Fruit fly (Drosophila melanogaster): ENCODE measurements around the gene PIG-U.

PIG-U gene

dm6 chr2L:8535394-8536176 lies 20.7 kb downstream of the PIG-U start (continued):
- TF ChIP-seq CG1621 (tag; optimal IDR thresholded peaks at IDR 0.05) (peak; percentile 36), Eip75B (GFP tag; optimal IDR thresholded peaks at IDR 0.05) (peak; percentile 83), Met (GFP tag; optimal IDR thresholded peaks at IDR 0.05) (peak; percentile 81), Hr38 (GFP tag; optimal IDR thresholded peaks at IDR 0.05) (no peak), CG7368 (GFP tag; optimal IDR thresholded peaks at IDR 0.05) (peak; percentile 59), Blimp-1 (GFP tag; optimal IDR thresholded peaks at IDR 0.05) (peak; percentile 89), CG6792 (GFP tag; optimal IDR thresholded peaks at IDR 0.05) (peak; percentile 90), Ets96B (tag; optimal IDR thresholded peaks at IDR 0.05) (peak; percentile 89), salr (GFP tag; optimal IDR thresholded peaks at IDR 0.05) (peak; percentile 53 to 95), CG31627 (GFP tag; optimal IDR thresholded peaks at IDR 0.05) (peak; percentile 74), esn (GFP tag; optimal IDR thresholded peaks at IDR 0.05) (peak; percentile 92), fkh (GFP tag; optimal IDR thresholded peaks at IDR 0.05) (peak; percentile 40), CG32006 (GFP tag; optimal IDR thresholded peaks at IDR 0.05) (peak; percentile 97), lz (GFP tag; optimal IDR thresholded peaks at IDR 0.05) (peak; percentile 84), CG6808 (GFP tag; optimal IDR thresholded peaks at IDR 0.05) (peak; percentile 87), Gug (GFP tag; IDR thresholded peaks at IDR 0.05) (peak; percentile 85; the same call in 1 of the 2 replicates), spab (GFP tag; optimal IDR thresholded peaks at IDR 0.05) (peak; percentile 91), topi (GFP tag; optimal IDR thresholded peaks at IDR 0.05) (peak; percentile 79), OdsH (GFP tag; optimal IDR thresholded peaks at IDR 0.05) (peak; percentile 93), vri (GFP tag; optimal IDR thresholded peaks at IDR 0.05) (peak; percentile 71), CG4318 (GFP tag; optimal IDR thresholded peaks at IDR 0.05) (peak; percentile 92), CG16779 (tag; optimal IDR thresholded peaks at IDR 0.05) (peak; percentile 89), Lpt (GFP tag; optimal IDR thresholded peaks at IDR 0.05) (peak; percentile 72), Eip78C (GFP tag) (peak; percentile 93), Sox102F (GFP tag; optimal IDR thresholded peaks at IDR 0.05) (peak; percentile 83)

DNA sequence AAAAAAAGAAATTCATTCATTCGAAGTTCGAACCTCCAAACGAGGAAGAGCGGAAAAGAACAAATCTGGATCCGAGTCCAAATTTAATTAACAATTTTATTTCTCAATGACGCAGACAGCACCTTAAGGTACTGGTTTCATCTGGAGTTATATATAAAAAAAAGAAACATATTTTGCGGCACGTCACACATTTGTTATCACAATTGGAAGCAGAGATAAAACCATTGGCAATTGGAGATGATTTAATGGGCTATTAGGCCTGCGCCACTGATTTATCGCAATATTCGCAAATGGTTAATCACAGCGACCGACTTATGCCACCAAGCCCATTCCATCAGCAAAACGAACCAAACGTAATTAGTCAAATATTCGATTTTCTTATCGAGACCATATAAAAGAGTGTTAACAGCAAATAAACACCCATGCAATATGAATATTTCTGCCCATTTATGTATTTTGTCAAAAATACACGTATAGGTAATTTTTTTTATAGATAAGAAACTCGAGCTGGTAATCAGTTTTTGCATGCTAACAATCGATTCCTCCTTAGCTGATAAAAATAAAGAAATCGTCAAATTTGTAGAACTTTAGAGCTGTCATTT lies 23.7 kb downstream of the PIG-U start:
- TF ChIP-seq CG8319 (GFP tag; optimal IDR thresholded peaks at IDR 0.05) (no peak), vri (GFP tag; optimal IDR thresholded peaks at IDR 0.05) (peak; percentile 70), CG11902 (GFP tag; optimal IDR thresholded peaks at IDR 0.05) (no peak), achi (GFP tag; optimal IDR thresholded peaks at IDR 0.05) (no peak), spab (GFP tag; optimal IDR thresholded peaks at IDR 0.05) (no peak), svp (GFP tag) (peak; percentile 52), Eip75B (GFP tag; optimal IDR thresholded peaks at IDR 0.05) (no peak), Hr38 (GFP tag; optimal IDR thresholded peaks at IDR 0.05) (no peak), Ets21C (GFP tag; optimal IDR thresholded peaks at IDR 0.05) (no peak), topi (GFP tag; optimal IDR thresholded peaks at IDR 0.05) (no peak), CG6792 (GFP tag; optimal IDR thresholded peaks at IDR 0.05) (no peak), Gug (GFP tag; IDR thresholded peaks at IDR 0.05) (no peak), Lpt (GFP tag; optimal IDR thresholded peaks at IDR 0.05) (no peak)

DNA sequence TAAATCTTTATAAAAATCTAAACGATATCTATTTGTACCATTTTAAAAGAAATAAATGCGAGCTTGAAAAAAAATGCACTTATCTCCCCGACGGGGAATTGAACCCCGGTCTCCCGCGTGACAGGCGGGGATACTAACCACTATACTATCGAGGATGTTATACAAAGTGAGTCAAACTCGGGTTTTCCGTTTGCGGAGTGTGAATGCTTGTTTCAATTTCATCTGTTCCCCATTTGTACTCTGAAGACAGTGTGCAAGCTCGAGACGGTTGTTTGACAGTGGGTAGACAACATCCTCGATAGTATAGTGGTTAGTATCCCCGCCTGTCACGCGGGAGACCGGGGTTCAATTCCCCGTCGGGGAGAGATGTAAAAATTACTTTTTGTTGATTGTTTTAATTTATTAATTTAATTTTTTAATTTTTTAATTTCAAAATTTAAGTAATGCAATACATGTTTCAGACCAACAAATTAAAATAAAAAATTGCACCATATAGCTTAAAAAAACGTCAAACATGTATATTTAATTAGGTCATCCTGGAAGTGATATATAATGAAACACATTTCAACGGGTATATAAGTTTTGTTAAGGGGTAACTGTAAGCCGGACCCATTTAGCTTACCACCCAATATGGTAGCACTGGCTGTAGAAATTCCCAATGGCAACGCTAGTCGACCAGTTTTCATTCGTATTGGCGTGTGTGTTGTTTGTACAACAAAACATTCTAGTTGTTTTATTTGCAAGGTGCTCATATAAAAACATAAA lies 26.8 kb downstream of the PIG-U start, which contains the start of gene Sema1a:
Gene Sema1a, plus strand, starts transcription at position 679 of the 765 bp plus-strand sequence.
- TF ChIP-seq Ets21C (GFP tag; optimal IDR thresholded peaks at IDR 0.05) (peak; percentile 32), lz (GFP tag; optimal IDR thresholded peaks at IDR 0.05) (peak; percentile 42), Blimp-1 (GFP tag; optimal IDR thresholded peaks at IDR 0.05) (no peak), eg (GFP tag; IDR thresholded peaks at IDR 0.05) (peak; percentile 82), CG8319 (GFP tag; optimal IDR thresholded peaks at IDR 0.05) (peak; percentile 11), CG8119 (GFP tag; IDR thresholded peaks at IDR 0.05) (peak; percentile 71; the same call in 2 of the 3 replicates), dac (GFP tag; optimal IDR thresholded peaks at IDR 0.05) (peak; percentile 75), CG6276 (GFP tag; optimal IDR thresholded peaks at IDR 0.05) (peak; percentile 65), fkh (GFP tag; optimal IDR thresholded peaks at IDR 0.05) (peak; percentile 72), svp (GFP tag) (peak; percentile 79), CG9139 (GFP tag; optimal IDR thresholded peaks at IDR 0.05) (no peak), CG8632 (GFP tag; optimal IDR thresholded peaks at IDR 0.05) (peak; percentile 68), achi (GFP tag; optimal IDR thresholded peaks at IDR 0.05) (no peak), CG6792 (GFP tag; optimal IDR thresholded peaks at IDR 0.05) (peak; percentile 66), ss (GFP tag; optimal IDR thresholded peaks at IDR 0.05) (peak in 1 of 2 experiments; percentile 39), net (GFP tag; optimal IDR thresholded peaks at IDR 0.05) (peak; percentile 63), fd85E (GFP tag; optimal IDR thresholded peaks at IDR 0.05) (no peak), CG31627 (GFP tag; optimal IDR thresholded peaks at IDR 0.05) (peak; percentile 82), CG3032 (tag; optimal IDR thresholded peaks at IDR 0.05) (peak; percentile 21), Sox15 (GFP tag; optimal IDR thresholded peaks at IDR 0.05) (no peak), spab (GFP tag; optimal IDR thresholded peaks at IDR 0.05) (no peak), Eip75B (GFP tag; optimal IDR thresholded peaks at IDR 0.05) (peak; percentile 79), CG3919 (GFP tag; optimal IDR thresholded peaks at IDR 0.05) (peak; percentile 76)

Measured in whole organism, prepupa.